Worm (Caenorhabditis elegans) whole organism, late embryonic: ENCODE measurements around the gene D1054.18.
A peak's percentile ranks its signal among the peaks of the same experiment; 100 is the strongest.

ENCODE experiments used
- K09A11.1 ChIP-seq: sonication (generic microtip); optimal IDR thresholded peaks from 2 replicates; lab custom pipeline; 2017; ENCODE audit warnings: antibody characterized with exemption, mild to moderate bottlenecking, missing genetic modification characterization, missing compliant biosample characterization; ENCODE audit not compliant: insufficient read depth
- T23F11.4 ChIP-seq: fragments of 200-800 bp; sonication (Bioruptor generic); optimal IDR thresholded peaks from 2 replicates; lab custom pipeline; 2018; ENCODE audit warnings: mild to moderate bottlenecking, missing genetic modification characterization, missing compliant biosample characterization
- ahr-1 ChIP-seq: sonication (generic microtip); optimal IDR thresholded peaks from 2 replicates; lab custom pipeline; 2016; ENCODE audit warnings: missing genetic modification characterization, missing compliant biosample characterization
- ama-1 ChIP-seq: fragments of 150-350 bp; optimal IDR thresholded peaks from 2 replicates; lab custom pipeline; 2014
- ceh-24 ChIP-seq: sonication (generic microtip); optimal IDR thresholded peaks from 2 replicates; lab custom pipeline; 2016; ENCODE audit warnings: mild to moderate bottlenecking, missing genetic modification characterization, missing compliant biosample characterization
- ceh-34 ChIP-seq: sonication (generic microtip); optimal IDR thresholded peaks from 2 replicates; lab custom pipeline; 2016; ENCODE audit warnings: mild to moderate bottlenecking, missing genetic modification characterization, missing compliant biosample characterization
- ceh-45 ChIP-seq: fragments of 200-800 bp; sonication (Bioruptor generic); IDR thresholded peaks from 2 replicates; pipeline ENCODE4 v1.3.6; 2022; ENCODE audit warnings: missing genetic modification reagents, missing genetic modification characterization, missing compliant biosample characterization
- ceh-6 ChIP-seq: fragments of 200-800 bp; sonication (Bioruptor generic); optimal IDR thresholded peaks from 2 replicates; lab custom pipeline; 2018; ENCODE audit warnings: mild to moderate bottlenecking, missing genetic modification characterization, missing compliant biosample characterization
- ceh-9 ChIP-seq: sonication (generic microtip); optimal IDR thresholded peaks from 2 replicates; lab custom pipeline; 2016; ENCODE audit warnings: mild to moderate bottlenecking, missing genetic modification characterization, inconsistent platforms, missing compliant biosample characterization
- che-1 ChIP-seq: sonication (generic microtip); optimal IDR thresholded peaks from 2 replicates; lab custom pipeline; 2016; ENCODE audit warnings: mild to moderate bottlenecking, missing genetic modification characterization, missing compliant biosample characterization
- dmd-4 ChIP-seq: sonication (generic microtip); optimal IDR thresholded peaks from 2 replicates; lab custom pipeline; 2016; ENCODE audit warnings: borderline replicate concordance, missing genetic modification characterization, missing compliant biosample characterization
- dve-1 ChIP-seq: sonication (generic microtip); optimal IDR thresholded peaks from 2 replicates; lab custom pipeline; 2017; ENCODE audit warnings: antibody characterized with exemption, mild to moderate bottlenecking, missing genetic modification characterization, missing compliant biosample characterization
- elt-4 ChIP-seq: sonication (generic microtip); optimal IDR thresholded peaks from 2 replicates; lab custom pipeline; 2016; ENCODE audit warnings: missing genetic modification characterization, missing compliant biosample characterization
- ets-4 ChIP-seq: sonication (generic microtip); optimal IDR thresholded peaks from 2 replicates; lab custom pipeline; 2016; ENCODE audit warnings: missing genetic modification characterization, missing compliant biosample characterization
- eyg-1 ChIP-seq: sonication (generic microtip); optimal IDR thresholded peaks from 2 replicates; lab custom pipeline; 2016; ENCODE audit warnings: missing genotype, missing genetic modification characterization, missing compliant biosample characterization
- hlh-30 ChIP-seq: sonication (generic microtip); optimal IDR thresholded peaks from 2 replicates; lab custom pipeline; 2017; ENCODE audit warnings: antibody characterized with exemption, missing genetic modification characterization, missing compliant biosample characterization; ENCODE audit not compliant: insufficient read depth
- hlh-6 ChIP-seq: sonication (generic microtip); optimal IDR thresholded peaks from 2 replicates; lab custom pipeline; 2016; ENCODE audit warnings: missing genotype, missing genetic modification characterization, missing compliant biosample characterization
- lin-11 ChIP-seq: fragments of 200-800 bp; sonication (Bioruptor generic); optimal IDR thresholded peaks from 2 replicates; lab custom pipeline; 2018; ENCODE audit warnings: mild to moderate bottlenecking, missing genetic modification characterization, missing compliant biosample characterization
- mec-3 ChIP-seq: sonication (generic microtip); optimal IDR thresholded peaks from 2 replicates; lab custom pipeline; 2016; ENCODE audit warnings: borderline replicate concordance, missing genetic modification characterization, missing compliant biosample characterization
- nhr-232 ChIP-seq: sonication (generic microtip); optimal IDR thresholded peaks from 2 replicates; lab custom pipeline; 2016; ENCODE audit warnings: missing genetic modification characterization, missing compliant biosample characterization
- npax-4 ChIP-seq: sonication (generic microtip); optimal IDR thresholded peaks from 2 replicates; lab custom pipeline; 2016; ENCODE audit warnings: missing genetic modification characterization, missing compliant biosample characterization
- odd-2 ChIP-seq: sonication (generic microtip); optimal IDR thresholded peaks from 2 replicates; lab custom pipeline; 2017; ENCODE audit warnings: antibody characterized with exemption, mild to moderate bottlenecking, missing genetic modification characterization, missing compliant biosample characterization
- pag-3 ChIP-seq: sonication (generic microtip); optimal IDR thresholded peaks from 2 replicates; lab custom pipeline; 2016; ENCODE audit warnings: missing compliant biosample characterization, missing genetic modification characterization, borderline replicate concordance
- pha-4 ChIP-seq: fragments of 150-350 bp; optimal IDR thresholded peaks from 2 replicates; lab custom pipeline; 2018; ENCODE audit warnings: missing biosample characterization, missing genetic modification reagents, missing genetic modification characterization
- pros-1 ChIP-seq: fragments of 150-350 bp; optimal IDR thresholded peaks from 2 replicates; lab custom pipeline; 2014; ENCODE audit warnings: missing biosample characterization, missing genetic modification reagents, missing genetic modification characterization
- ref-2 ChIP-seq: sonication (generic microtip); optimal IDR thresholded peaks from 2 replicates; lab custom pipeline; 2016; ENCODE audit warnings: missing genetic modification characterization, missing compliant biosample characterization
- rnt-1 ChIP-seq: sonication (generic microtip); optimal IDR thresholded peaks from 2 replicates; lab custom pipeline; 2016; ENCODE audit warnings: missing genetic modification characterization, missing compliant biosample characterization
- tbx-7 ChIP-seq: sonication (generic microtip); optimal IDR thresholded peaks from 2 replicates; lab custom pipeline; 2016; ENCODE audit warnings: missing genotype, missing genetic modification characterization, missing compliant biosample characterization
- unc-3 ChIP-seq, 2 experiments: fragments of 200-800 bp in 1 of 2; sonication (Bioruptor generic) in 1 of 2; sonication (generic microtip) in 1 of 2; conservative IDR thresholded peaks in 1 of 2; optimal IDR thresholded peaks in 1 of 2; 2 replicates each; pipeline versions ENCODE4 v1.3.6 to Lab custom; 2016 to 2022; ENCODE audit warnings: missing compliant biosample characterization in 2 of 2, missing genetic modification characterization in 2 of 2, missing genetic modification reagents in 1 of 2
- unc-42 ChIP-seq: sonication (generic microtip); optimal IDR thresholded peaks from 2 replicates; lab custom pipeline; 2016; ENCODE audit warnings: missing genotype, missing genetic modification characterization, missing compliant biosample characterization
- unc-55 ChIP-seq: sonication (generic microtip); optimal IDR thresholded peaks from 2 replicates; lab custom pipeline; 2017; ENCODE audit warnings: missing biosample characterization, missing genetic modification reagents, missing genetic modification characterization
- unc-86 ChIP-seq: sonication (generic microtip); optimal IDR thresholded peaks from 2 replicates; lab custom pipeline; 2016; ENCODE audit warnings: missing genetic modification characterization, missing compliant biosample characterization
- zip-5 ChIP-seq: sonication (generic microtip); optimal IDR thresholded peaks from 2 replicates; lab custom pipeline; 2016; ENCODE audit warnings: missing genetic modification characterization, missing compliant biosample characterization

D1054.18 gene

ce11 chrV:10801154-10801553 is at the start of gene D1054.18:
Gene D1054.18 (minus strand): TSS chrV:10801198.
- TF ChIP-seq hlh-6 (tag; lab: Kevin White, UChicago) = no peak
- no peak for TF ChIP-seq eyg-1
- no peak for TF ChIP-seq pag-3 (tag; lab: Kevin White, UChicago)

- TF ChIP-seq ceh-45 (GFP tag; lab: Robert Waterston, UW) (no peak), ref-2 (no peak), zip-5 (tag; lab: Kevin White, UChicago) (no peak), T23F11.4 (GFP tag; lab: Kevin White, UChicago) (no peak), ceh-24 (no peak), npax-4 (no peak), dve-1 (tag; lab: Kevin White, UChicago) (no peak), K09A11.1 (no peak), ahr-1 (tag; lab: Kevin White, UChicago) (no peak), unc-42 (tag; lab: Kevin White, UChicago) (no peak), ceh-9 (tag; lab: Kevin White, UChicago) (no peak), unc-55 (GFP tag; lab: Kevin White, UChicago) (no peak), che-1 (tag; lab: Kevin White, UChicago) (no peak), pha-4 (no peak), dmd-4 (tag; lab: Kevin White, UChicago) (no peak)
Measured at ce11 chrV:10846893-10847292, 45.9 kb upstream of the D1054.18 start, which contains the start of gene C29A12.6. Gene C29A12.6 (plus strand): TSS chrV:10847193.

ce11 chrV:10839398-10839797 is 38.4 kb upstream of the D1054.18 start:
- TF ChIP-seq unc-42 (tag; lab: Kevin White, UChicago) (peak; percentile 51), unc-86 (no peak)

ce11 chrV:10838204-10838603 is 37.2 kb upstream of the D1054.18 start:
- no peak for TF ChIP-seq ets-4 (tag; lab: Kevin White, UChicago)
- TF ChIP-seq dve-1 (tag; lab: Kevin White, UChicago) = no peak

- TF ChIP-seq unc-42 (tag; lab: Kevin White, UChicago) (peak; percentile 37), lin-11 (tag; lab: Kevin White, UChicago) (no peak), ama-1 (lab: Kevin White, UChicago) (no peak), elt-4 (tag; lab: Kevin White, UChicago) (no peak), che-1 (tag; lab: Kevin White, UChicago) (no peak), nhr-232 (tag; lab: Kevin White, UChicago) (no peak)
Measured at ce11 chrV:10834682-10835219, 33.8 kb upstream of the D1054.18 start.

ce11 chrV:10832862-10833261 is 31.9 kb upstream of the D1054.18 start:
- no peak for TF ChIP-seq ceh-9 (tag; lab: Kevin White, UChicago)
- TF ChIP-seq ref-2 = no peak
- TF ChIP-seq ceh-24 = no peak
- no peak for TF ChIP-seq hlh-30 (tag; lab: Kevin White, UChicago)
- no peak for TF ChIP-seq rnt-1 (tag; lab: Kevin White, UChicago)
- TF ChIP-seq ceh-34 (tag; lab: Kevin White, UChicago) = no peak
- TF ChIP-seq hlh-6 (tag; lab: Kevin White, UChicago) = no peak
- TF ChIP-seq, all 69 proteins: peak for 0

- TF ChIP-seq tbx-7 (no peak), mec-3 (tag; lab: Kevin White, UChicago) (no peak), odd-2 (tag; lab: Kevin White, UChicago) (no peak), zip-5 (tag; lab: Kevin White, UChicago) (no peak), ceh-6 (GFP tag; lab: Kevin White, UChicago) (no peak), pros-1 (tag; lab: Kevin White, UChicago) (no peak), unc-3 (GFP tag; conservative IDR thresholded peaks at IDR 0.05; lab: Robert Waterston, UW) (no peak), unc-3 (tag; optimal IDR thresholded peaks at IDR 0.05; lab: Kevin White, UChicago) (no peak)
Measured at ce11 chrV:10824711-10825110, 23.7 kb upstream of the D1054.18 start, which contains the start of gene nrx-1. Gene nrx-1 (plus strand): TSS chrV:10825011.
